Fruit fly (Drosophila melanogaster) whole organism, embryonic: ENCODE data around the gene Tusp.

Experiments used
- Atf6 ChIP-seq: fragments of 200-800 bp; sonication (Bioruptor generic); IDR thresholded peaks from 2 replicates; pipeline ENCODE4 v1.3.6; 2022; ENCODE audit warnings: missing biosample characterization, missing genetic modification characterization
- CG13296 ChIP-seq: fragments of 200-800 bp; sonication (Bioruptor generic); optimal IDR thresholded peaks from 3 replicates; lab custom pipeline; 2018; ENCODE audit warnings: missing biosample characterization, mild to moderate bottlenecking, missing genetic modification characterization
- CG16779 ChIP-seq: fragments of 200-800 bp; sonication (Bioruptor generic); IDR thresholded peaks from 2 replicates; pipeline ENCODE4 v1.3.6; 2022; ENCODE audit warnings: missing biosample characterization, missing genetic modification characterization
- usp ChIP-seq: fragments of >200 bp; optimal IDR thresholded peaks from 2 replicates; lab custom pipeline; 2017; ENCODE audit warnings: missing biosample characterization, missing genetic modification characterization

DNA sequence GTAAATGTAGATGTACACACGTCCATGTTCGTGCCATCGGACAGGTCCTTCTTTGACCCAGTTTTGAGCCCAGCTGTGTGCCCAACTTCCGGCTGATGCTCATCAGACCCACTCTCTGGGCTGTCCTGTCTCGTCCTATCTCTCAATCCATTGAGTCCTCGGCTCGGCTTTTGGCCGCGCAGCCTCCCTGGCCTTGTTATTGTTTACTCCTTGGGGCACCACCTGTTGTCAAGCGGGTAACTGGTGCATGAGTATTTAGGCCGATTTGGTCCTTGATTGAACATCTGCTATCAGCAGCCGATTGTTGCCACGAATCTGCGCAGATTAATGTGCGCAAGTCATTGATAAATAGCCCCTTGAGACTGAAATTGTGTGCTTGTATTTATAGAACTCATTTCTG is 53.7 kb downstream of the Tusp start:
- TF ChIP-seq usp (GFP tag; lab: Kevin White, UChicago) (no peak), CG16779 (GFP tag; lab: Robert Waterston, UW) (no peak), Atf6 (GFP tag; lab: Robert Waterston, UW) (no peak), CG13296 (GFP tag; lab: Kevin White, UChicago) (no peak)
